Fruit fly (Drosophila melanogaster): Measurements from ENCODE around the gene S-Lap1.

Gene S-Lap1

DNA sequence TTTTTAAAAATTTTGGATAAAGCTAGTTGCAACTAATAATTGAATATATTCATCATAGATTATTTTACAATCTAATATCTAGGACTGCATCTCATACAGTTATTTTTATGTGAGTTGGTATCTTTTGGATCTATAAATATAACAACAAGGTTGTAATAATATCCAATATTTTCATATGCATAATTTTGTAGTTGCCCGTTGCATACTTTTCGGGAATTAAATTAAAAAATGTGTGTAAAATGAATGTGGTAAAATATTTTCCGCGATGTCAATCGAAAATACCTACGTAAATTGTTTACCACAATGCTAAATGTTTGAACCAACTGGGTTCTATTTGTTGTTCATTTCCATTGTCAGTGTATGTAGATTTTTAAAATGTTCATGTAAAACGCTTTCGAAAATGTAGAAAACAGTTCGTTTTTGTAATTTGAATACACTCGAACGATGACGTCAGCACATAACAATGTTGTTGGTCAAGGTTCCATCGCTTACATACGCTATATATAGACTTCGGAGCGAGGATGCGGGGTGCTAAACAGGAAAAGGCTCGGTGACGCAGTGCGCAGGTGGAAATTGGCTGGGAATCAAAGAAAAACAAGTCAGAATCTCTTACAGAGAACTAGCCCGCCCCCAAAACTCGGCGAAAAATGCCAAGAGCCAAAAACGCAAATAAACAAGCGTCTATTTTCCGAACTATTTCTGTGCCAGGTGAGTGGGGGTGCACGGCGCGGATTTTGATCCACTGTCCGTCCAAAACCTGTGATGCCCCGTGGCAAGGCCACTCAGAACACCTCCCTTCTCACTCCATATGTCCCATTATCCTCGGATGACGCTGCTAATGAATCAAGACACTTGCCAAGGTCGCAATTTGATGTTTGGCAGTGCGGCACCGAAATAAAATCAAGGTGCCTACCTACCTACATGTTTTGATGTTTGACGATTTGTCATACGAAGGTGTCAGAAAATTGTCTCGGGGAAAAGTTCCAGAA is 11.1 kb downstream of the S-Lap1 start (continued):
- TF ChIP-seq ac (GFP tag; optimal IDR thresholded peaks at IDR 0.05) (no peak), onecut (GFP tag; IDR thresholded peaks at IDR 0.05) (no peak), crol (GFP tag; IDR thresholded peaks at IDR 0.05) (peak; percentile 47; the same call in 1 of the 2 replicates), CG7963 (GFP tag; IDR thresholded peaks at IDR 0.05; ENCODE audit: partially characterized antibody) (no peak), CG14965 (GFP tag; optimal IDR thresholded peaks at IDR 0.05; ENCODE audit: borderline replicate concordance) (no peak), gt (GFP tag; IDR thresholded peaks at IDR 0.05) (no peak), tin (GFP tag; optimal IDR thresholded peaks at IDR 0.05) (no peak), org-1 (GFP tag; optimal IDR thresholded peaks at IDR 0.05) (no peak), CG12769 (tag; optimal IDR thresholded peaks at IDR 0.05) (peak; percentile 50), sob (GFP tag; IDR thresholded peaks at IDR 0.05) (no peak), gro (GFP tag; optimal IDR thresholded peaks at IDR 0.05) (no peak), CG3065 (GFP tag; optimal IDR thresholded peaks at IDR 0.05) (no peak), Atf-2 (GFP tag; optimal IDR thresholded peaks at IDR 0.05) (no peak), CG8089 (GFP tag; optimal IDR thresholded peaks at IDR 0.05) (no peak), Hr78 (GFP tag; optimal IDR thresholded peaks at IDR 0.05) (no peak)

DNA sequence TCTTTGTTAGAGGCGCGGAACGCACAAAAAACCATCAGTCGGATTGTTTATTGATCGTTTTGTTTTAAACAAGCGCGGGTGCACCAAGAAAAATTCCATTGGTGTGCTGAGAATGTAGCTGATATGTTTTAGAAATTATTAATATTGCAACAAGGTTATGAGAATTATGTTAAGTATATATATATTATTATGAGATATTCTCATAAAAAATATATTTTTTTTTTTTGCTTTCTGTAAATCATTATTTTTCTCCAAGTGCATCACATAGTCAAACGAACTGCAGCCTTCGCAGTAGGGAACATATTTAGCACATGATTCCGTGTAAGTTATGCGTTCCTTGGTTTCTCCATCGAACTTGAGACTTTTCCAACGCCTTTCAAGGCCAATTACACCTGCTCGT is 11.9 kb downstream of the S-Lap1 start:
- no peak for TF ChIP-seq Lpt (GFP tag; optimal IDR thresholded peaks at IDR 0.05)
- TF ChIP-seq CG5180 (GFP tag; optimal IDR thresholded peaks at IDR 0.05): peak; percentile 28
- TF ChIP-seq ewg (GFP tag; optimal IDR thresholded peaks at IDR 0.05): peak; percentile 21
- peak; percentile 60 for TF ChIP-seq CG18599 (GFP tag; optimal IDR thresholded peaks at IDR 0.05)
- peak in 1 of 2 experiments; percentile 78 for TF ChIP-seq bsh (GFP tag; optimal IDR thresholded peaks at IDR 0.05)
- TF ChIP-seq CkIIα-i1 (GFP tag; IDR thresholded peaks at IDR 0.05): no peak
- peak; percentile 72 for TF ChIP-seq CG14710 (tag; optimal IDR thresholded peaks at IDR 0.05)
- no peak for TF ChIP-seq CG34376 (GFP tag; optimal IDR thresholded peaks at IDR 0.05)
- peak; percentile 77 for TF ChIP-seq CG14441 (GFP tag; IDR thresholded peaks at IDR 0.05)
- TF ChIP-seq sc (optimal IDR thresholded peaks at IDR 0.05): no peak
- TF ChIP-seq sc (GFP tag; optimal IDR thresholded peaks at IDR 0.05): no peak
- TF ChIP-seq trh (GFP tag; optimal IDR thresholded peaks at IDR 0.05): no peak
- TF ChIP-seq kni (GFP tag; optimal IDR thresholded peaks at IDR 0.05): no peak
- TF ChIP-seq CG10565 (GFP tag; optimal IDR thresholded peaks at IDR 0.05): no peak
- peak; percentile 57 for TF ChIP-seq onecut (GFP tag; IDR thresholded peaks at IDR 0.05)
- peak; percentile 69 for TF ChIP-seq CG8924 (tag; optimal IDR thresholded peaks at IDR 0.05)
- TF ChIP-seq CG2120 (GFP tag; optimal IDR thresholded peaks at IDR 0.05): no peak
- peak; percentile 33; the same call in 1 of the 3 replicates for TF ChIP-seq CG14050 (GFP tag; IDR thresholded peaks at IDR 0.05)
- no peak for TF ChIP-seq Ets97D (GFP tag; optimal IDR thresholded peaks at IDR 0.05)
- peak; percentile 58; the same call in 2 of the 3 replicates for TF ChIP-seq Mrtf (GFP tag; IDR thresholded peaks at IDR 0.05)
- no peak for TF ChIP-seq CG4617 (GFP tag; optimal IDR thresholded peaks at IDR 0.05; ENCODE audit: borderline replicate concordance)
- no peak for TF ChIP-seq Opbp (GFP tag; IDR thresholded peaks at IDR 0.05; ENCODE audit: partially characterized antibody)
- no peak for TF ChIP-seq MESR4 (GFP tag; optimal IDR thresholded peaks at IDR 0.05)
- peak; percentile 41 for TF ChIP-seq CG10366 (GFP tag; IDR thresholded peaks at IDR 0.05)
- TF ChIP-seq CG3407 (GFP tag; optimal IDR thresholded peaks at IDR 0.05): peak; percentile 11
- TF ChIP-seq gsb (GFP tag; IDR thresholded peaks at IDR 0.05): peak; percentile 78
- TF ChIP-seq CG6683 (GFP tag; optimal IDR thresholded peaks at IDR 0.05): peak; percentile 17
- no peak for TF ChIP-seq CG1603 (tag; optimal IDR thresholded peaks at IDR 0.05)
- TF ChIP-seq CG10274 (GFP tag; optimal IDR thresholded peaks at IDR 0.05): no peak
- TF ChIP-seq Nf-YC (tag; optimal IDR thresholded peaks at IDR 0.05): peak; percentile 71
- peak; percentile 59 for TF ChIP-seq CG4328 (GFP tag; optimal IDR thresholded peaks at IDR 0.05)
- 0 out of 3 replicates have a peak, but pooled peaks have one; percentile 57 for TF ChIP-seq ci (GFP tag; IDR thresholded peaks at IDR 0.05)
- peak; percentile 75 for TF ChIP-seq grau (tag; optimal IDR thresholded peaks at IDR 0.05)
- TF ChIP-seq fu2 (GFP tag; optimal IDR thresholded peaks at IDR 0.05): no peak

Measured in whole organism, embryonic.